Worm (Caenorhabditis elegans) whole organism, late embryonic: ENCODE measurements around the gene srz-102.

Source experiments
- C38D4.7 ChIP-seq: fragments of 200-800 bp; sonication (Bioruptor generic); optimal IDR thresholded peaks from 2 replicates; lab custom pipeline; 2018; ENCODE audit warnings: mild to moderate bottlenecking, missing genetic modification characterization, moderate library complexity, missing compliant biosample characterization
- pqm-1 ChIP-seq: sonication (generic microtip); optimal IDR thresholded peaks from 2 replicates; lab custom pipeline; 2016; ENCODE audit warnings: missing genetic modification characterization, missing compliant biosample characterization

DNA sequence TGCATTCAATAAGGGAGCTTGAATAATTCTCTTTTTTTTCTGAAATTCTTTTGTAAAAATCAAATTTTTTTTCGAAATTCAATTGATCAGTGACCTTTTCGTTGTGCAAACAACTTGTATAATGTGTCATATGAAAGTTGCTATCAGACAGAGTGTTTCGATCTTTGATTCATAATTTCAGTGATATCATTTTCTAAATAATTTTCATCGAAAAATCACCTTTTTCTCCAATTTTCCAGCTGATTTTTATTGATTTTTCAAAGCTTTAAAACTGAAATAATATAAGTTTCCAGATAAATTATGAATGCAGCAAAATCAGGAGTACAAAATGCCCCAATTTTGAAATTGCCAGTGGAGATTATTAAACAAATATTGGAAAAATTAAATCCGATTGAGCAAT is 41.1 kb downstream of the srz-102 start, which contains the start of gene fbxa-127:
- TF ChIP-seq pqm-1 (tag; lab: Kevin White, UChicago) (no peak), C38D4.7 (GFP tag; lab: Kevin White, UChicago) (no peak)
